Fruit fly (Drosophila melanogaster) whole organism, adult: ENCODE results near the gene lectin-29Ca.

Source experiments
- CG11617 ChIP-seq: fragments of 200-800 bp; sonication (Bioruptor generic); optimal IDR thresholded peaks from 2 replicates; lab custom pipeline; 2017; ENCODE audit warnings: mild to moderate bottlenecking, missing biosample characterization, missing genetic modification reagents, missing genetic modification characterization
- CG12768 ChIP-seq: fragments of 200-800 bp; sonication (Bioruptor generic); optimal IDR thresholded peaks from 2 replicates; lab custom pipeline; 2017; ENCODE audit warnings: missing biosample characterization, missing genetic modification characterization, mild to moderate bottlenecking, moderate library complexity, missing genetic modification reagents
- CG14711 ChIP-seq: fragments of 200-800 bp; sonication (Bioruptor generic); optimal IDR thresholded peaks from 2 replicates; lab custom pipeline; 2018; ENCODE audit warnings: missing biosample characterization, mild to moderate bottlenecking, missing genetic modification characterization, moderate library complexity
- CG1620 ChIP-seq: fragments of 200-800 bp; sonication (Bioruptor generic); optimal IDR thresholded peaks from 2 replicates; lab custom pipeline; 2016; ENCODE audit warnings: missing biosample characterization, missing genetic modification characterization
- CG33017 ChIP-seq: fragments of 200-800 bp; sonication (Bioruptor generic); optimal IDR thresholded peaks from 2 replicates; lab custom pipeline; 2018; ENCODE audit warnings: missing biosample characterization, mild to moderate bottlenecking, missing genetic modification characterization, moderate library complexity
- CG5204 ChIP-seq: fragments of 200-800 bp; sonication (Bioruptor generic); optimal IDR thresholded peaks from 2 replicates; lab custom pipeline; 2016; ENCODE audit warnings: missing biosample characterization, missing genetic modification characterization
- CG7045 ChIP-seq: fragments of 200-800 bp; sonication (Bioruptor generic); optimal IDR thresholded peaks from 2 replicates; lab custom pipeline; 2017; ENCODE audit warnings: missing biosample characterization, mild to moderate bottlenecking, missing genetic modification characterization
- CG7101 ChIP-seq: fragments of 200-800 bp; sonication (Bioruptor generic); optimal IDR thresholded peaks from 2 replicates; lab custom pipeline; 2018; ENCODE audit warnings: missing biosample characterization, mild to moderate bottlenecking, missing genetic modification characterization, moderate library complexity
- Clk ChIP-seq: fragments of 200-800 bp; sonication (Bioruptor generic); optimal IDR thresholded peaks from 2 replicates; lab custom pipeline; 2017; ENCODE audit warnings: missing biosample characterization, missing genetic modification characterization
- Crg-1 ChIP-seq: fragments of 200-800 bp; sonication (Bioruptor generic); optimal IDR thresholded peaks from 2 replicates; lab custom pipeline; 2016; ENCODE audit warnings: missing biosample characterization, missing genetic modification characterization
- Hr96 ChIP-seq: fragments of 200-800 bp; sonication (Bioruptor generic); optimal IDR thresholded peaks from 2 replicates; lab custom pipeline; 2016; ENCODE audit warnings: missing biosample characterization, missing genetic modification characterization
- Mnt ChIP-seq: fragments of 200-800 bp; sonication (Bioruptor generic); optimal IDR thresholded peaks from 2 replicates; lab custom pipeline; 2016; ENCODE audit warnings: missing biosample characterization, mild to moderate bottlenecking, missing genetic modification characterization
- bab1 ChIP-seq: fragments of 200-800 bp; sonication (Bioruptor generic); optimal IDR thresholded peaks from 3 replicates; lab custom pipeline; 2019; ENCODE audit warnings: missing biosample characterization, mild to moderate bottlenecking, missing genetic modification characterization, moderate library complexity
- cic ChIP-seq: fragments of 200-800 bp; sonication (Bioruptor generic); optimal IDR thresholded peaks from 2 replicates; lab custom pipeline; 2017; ENCODE audit warnings: missing biosample characterization, mild to moderate bottlenecking, missing genetic modification characterization, moderate library complexity
- cnc ChIP-seq, 2 experiments: fragments of >200 bp; optimal IDR thresholded peaks; 2 replicates each; lab custom pipeline; 2017
- kay ChIP-seq: fragments of 200-800 bp; sonication (Bioruptor generic); peaks from one replicate; lab custom pipeline; 2016; ENCODE audit warnings: missing biosample characterization, missing genetic modification characterization, borderline replicate concordance
- ovo ChIP-seq: fragments of 200-800 bp; sonication (Bioruptor generic); optimal IDR thresholded peaks from 2 replicates; lab custom pipeline; 2016; ENCODE audit warnings: missing biosample characterization, missing genetic modification characterization
- pad ChIP-seq: fragments of 200-800 bp; sonication (Bioruptor generic); optimal IDR thresholded peaks from 3 replicates; lab custom pipeline; 2017; ENCODE audit warnings: missing biosample characterization, missing genetic modification characterization, mild to moderate bottlenecking, moderate library complexity, missing genetic modification reagents
- tj ChIP-seq: fragments of 200-800 bp; sonication (Bioruptor generic); optimal IDR thresholded peaks from 3 replicates; lab custom pipeline; 2017; ENCODE audit warnings: missing biosample characterization, mild to moderate bottlenecking, missing genetic modification characterization, moderate library complexity
- toe ChIP-seq: fragments of 200-800 bp; sonication (Bioruptor generic); optimal IDR thresholded peaks from 2 replicates; lab custom pipeline; 2016; ENCODE audit warnings: missing biosample characterization, missing genetic modification characterization

The lectin-29Ca gene

dm6 chr2L:8402928-8403285 is 8.8 kb upstream of the lectin-29Ca start, which contains the start of gene fy:
fy (minus strand) TSS chr2L:8403280.
- TF ChIP-seq CG7045 (no peak), CG11617 (no peak), pad (GFP tag; lab: Kevin White, UChicago) (no peak), bab1 (no peak), CG33017 (tag; lab: Kevin White, UChicago) (no peak), CG12768 (no peak), Hr96 (GFP tag; lab: Kevin White, UChicago) (no peak), cnc (optimal IDR thresholded peaks at IDR 0.05; lab: Kevin White, UChicago) (no peak), Mnt (GFP tag; lab: Kevin White, UChicago) (no peak)

- TF ChIP-seq kay (GFP tag; lab: Kevin White, UChicago) (no peak), bab1 (peak; percentile 26), ovo (GFP tag; lab: Kevin White, UChicago) (no peak), CG7045 (no peak), pad (GFP tag; lab: Kevin White, UChicago) (no peak), cic (GFP tag; lab: Kevin White, UChicago) (peak; percentile 79), toe (GFP tag; lab: Kevin White, UChicago) (no peak), Crg-1 (no peak), CG11617 (no peak), Mnt (GFP tag; lab: Kevin White, UChicago) (no peak)
Observed at dm6 chr2L:8399863-8400598, 6.0 kb upstream of the lectin-29Ca start, which contains the start of gene CG31898. CG31898 (plus strand) TSS chr2L:8400421.

DNA sequence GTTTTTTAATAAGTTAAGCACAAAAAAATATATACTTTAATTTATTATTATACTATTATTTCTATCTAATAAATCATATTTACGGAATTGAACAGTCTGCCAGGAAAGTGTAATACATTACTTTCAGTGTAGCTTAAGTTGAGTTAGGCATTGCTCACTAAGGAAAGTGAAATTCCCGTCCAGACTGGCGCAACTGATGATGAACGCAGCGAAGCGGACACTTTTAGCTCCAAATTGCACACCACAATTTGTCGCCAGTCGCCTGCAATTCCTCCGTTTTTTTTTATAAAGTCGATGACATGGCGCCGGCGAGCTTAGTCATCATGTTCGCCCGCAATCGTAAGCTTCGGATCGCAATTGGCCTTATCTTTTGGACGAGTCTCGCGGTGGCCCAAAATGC is 4.6 kb upstream of the lectin-29Ca start, which contains the start of gene CG13386:
Gene CG13386 (plus strand): TSS at position 301 of the 400 bp plus-strand sequence.
- TF ChIP-seq cic (GFP tag; lab: Kevin White, UChicago): no peak
- TF ChIP-seq toe (GFP tag; lab: Kevin White, UChicago): no peak
- TF ChIP-seq Clk (GFP tag; lab: Kevin White, UChicago): no peak
- no peak for TF ChIP-seq CG5204 (GFP tag; lab: Kevin White, UChicago)
- no peak for TF ChIP-seq CG12768
- TF ChIP-seq Crg-1: no peak
- no peak for TF ChIP-seq Mnt (GFP tag; lab: Kevin White, UChicago)
- TF ChIP-seq tj (GFP tag; lab: Kevin White, UChicago): no peak
- TF ChIP-seq kay (GFP tag; lab: Kevin White, UChicago): no peak
- no peak for TF ChIP-seq cnc (optimal IDR thresholded peaks at IDR 0.05; lab: Kevin White, UChicago)
- no peak for TF ChIP-seq CG1620 (GFP tag; lab: Kevin White, UChicago)
- TF ChIP-seq CG14711 (tag; lab: Kevin White, UChicago): no peak
- TF ChIP-seq CG7045: no peak
- TF ChIP-seq ovo (GFP tag; lab: Kevin White, UChicago): no peak
- no peak for TF ChIP-seq CG33017 (tag; lab: Kevin White, UChicago)
- TF ChIP-seq CG7101: no peak
- TF ChIP-seq Hr96 (GFP tag; lab: Kevin White, UChicago): no peak
- no peak for TF ChIP-seq pad (GFP tag; lab: Kevin White, UChicago)
- TF ChIP-seq bab1: no peak

DNA sequence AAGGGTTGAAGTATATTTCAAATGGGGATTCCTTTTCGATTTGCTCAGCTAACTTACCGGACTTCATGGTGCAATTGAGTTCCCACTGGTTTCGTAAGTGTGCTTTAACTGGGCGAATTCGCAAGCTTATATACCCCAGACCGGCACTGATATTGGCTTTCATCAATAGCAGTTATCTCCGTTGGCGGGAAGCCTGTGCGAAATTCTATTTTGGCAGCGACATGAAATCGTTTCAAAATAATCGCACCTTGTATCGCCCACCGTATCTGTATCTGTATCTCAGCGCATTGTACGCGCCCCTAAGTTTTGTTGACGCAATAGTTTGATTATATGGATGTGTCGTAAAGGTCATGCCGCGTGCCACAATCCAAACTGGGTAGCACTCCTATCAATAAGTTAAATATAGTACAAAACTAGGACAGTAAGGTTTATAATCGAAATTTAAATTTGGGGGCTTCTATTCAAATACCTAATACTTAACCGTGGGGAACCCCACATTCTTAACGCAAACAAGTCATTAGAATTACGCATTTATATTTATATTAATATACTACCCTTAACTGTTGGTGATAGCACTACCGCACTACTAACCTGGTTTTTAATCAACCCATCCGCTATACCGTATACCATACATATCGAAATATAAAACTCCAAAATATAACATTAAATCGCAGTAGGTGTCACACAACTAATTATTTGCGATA is 2.1 kb upstream of the lectin-29Ca start, which contains the start of the genes Peritrophin-15a and CG13385:
Gene Peritrophin-15a (minus strand): TSS at position 101 of the 704 bp plus-strand sequence.
Gene CG13385 (plus strand): TSS at position 654 of the 704 bp plus-strand sequence.
- no peak for TF ChIP-seq Crg-1
- no peak for TF ChIP-seq ovo (GFP tag; lab: Kevin White, UChicago)
- TF ChIP-seq Clk (GFP tag; lab: Kevin White, UChicago): no peak
- TF ChIP-seq kay (GFP tag; lab: Kevin White, UChicago): no peak
- TF ChIP-seq CG12768: no peak

- TF ChIP-seq CG1620 (GFP tag; lab: Kevin White, UChicago): no peak
- TF ChIP-seq CG5204 (GFP tag; lab: Kevin White, UChicago): no peak
- TF ChIP-seq pad (GFP tag; lab: Kevin White, UChicago): no peak
- TF ChIP-seq cnc (optimal IDR thresholded peaks at IDR 0.05; lab: Kevin White, UChicago): no peak
- TF ChIP-seq toe (GFP tag; lab: Kevin White, UChicago): no peak
Observed at dm6 chr2L:8394840-8395239, 760 bp upstream of the lectin-29Ca start, which contains the start of gene Peritrophin-15b. Peritrophin-15b (minus strand) TSS chr2L:8394940.

dm6 chr2L:8393122-8393521 is 958 bp downstream of the lectin-29Ca start, which contains the start of gene Acp29AB:
Acp29AB (minus strand) TSS chr2L:8393222.
- no peak for TF ChIP-seq Clk (GFP tag; lab: Kevin White, UChicago)
- TF ChIP-seq CG14711 (tag; lab: Kevin White, UChicago): no peak
- peak; percentile 62 for TF ChIP-seq kay (GFP tag; lab: Kevin White, UChicago)

DNA sequence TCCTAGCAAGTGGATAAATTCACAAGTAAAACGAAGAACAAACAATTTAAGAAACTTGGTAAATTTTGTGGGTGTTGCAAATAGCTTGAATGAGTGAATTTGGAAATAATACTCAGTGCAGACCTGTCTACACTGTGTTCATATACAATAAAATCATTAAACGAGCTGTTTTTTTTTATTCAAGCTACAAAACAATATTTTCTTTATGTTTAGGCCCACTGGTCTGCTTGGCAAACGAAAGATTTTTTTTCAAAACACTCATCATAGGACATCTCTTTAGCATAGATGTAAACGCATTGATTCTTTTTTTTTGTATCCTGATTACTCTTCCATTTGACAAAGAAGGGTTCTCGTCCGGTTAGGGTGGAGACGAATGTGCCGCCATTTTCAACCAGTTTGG is 1.8 kb downstream of the lectin-29Ca start, which contains the start of gene CG42820:
Gene CG42820 (minus strand): TSS at position 101 of the 400 bp plus-strand sequence.
- TF ChIP-seq Hr96 (GFP tag; lab: Kevin White, UChicago) (no peak), Clk (GFP tag; lab: Kevin White, UChicago) (no peak), pad (GFP tag; lab: Kevin White, UChicago) (no peak), toe (GFP tag; lab: Kevin White, UChicago) (no peak), CG5204 (GFP tag; lab: Kevin White, UChicago) (no peak), ovo (GFP tag; lab: Kevin White, UChicago) (no peak), CG11617 (no peak), cic (GFP tag; lab: Kevin White, UChicago) (no peak), CG7101 (no peak), Crg-1 (no peak), kay (GFP tag; lab: Kevin White, UChicago) (no peak), CG12768 (no peak), CG14711 (tag; lab: Kevin White, UChicago) (no peak), CG33017 (tag; lab: Kevin White, UChicago) (no peak), Mnt (GFP tag; lab: Kevin White, UChicago) (no peak), tj (GFP tag; lab: Kevin White, UChicago) (no peak), CG1620 (GFP tag; lab: Kevin White, UChicago) (no peak), bab1 (no peak), CG7045 (no peak), cnc (optimal IDR thresholded peaks at IDR 0.05; lab: Kevin White, UChicago) (no peak)
